Worm (Caenorhabditis elegans) whole organism, L1 larva: ENCODE data around the gene cysl-2.
A peak's percentile ranks its signal among the peaks of the same experiment; 100 is the strongest.

Experiments used
- C04F5.9 ChIP-seq: sonication (generic microtip); optimal IDR thresholded peaks from 2 replicates; lab custom pipeline; 2016; ENCODE audit warnings: missing genetic modification characterization, missing compliant biosample characterization
- C16A3.4 ChIP-seq: fragments of 150-350 bp; optimal IDR thresholded peaks from 2 replicates; lab custom pipeline; 2014; ENCODE audit warnings: missing biosample characterization, missing genetic modification characterization
- F16B12.6 ChIP-seq: fragments of 150-350 bp; optimal IDR thresholded peaks from 2 replicates; lab custom pipeline; 2014; ENCODE audit warnings: missing biosample characterization, missing genetic modification characterization
- Y116A8C.19 ChIP-seq: sonication (generic microtip); optimal IDR thresholded peaks from 2 replicates; lab custom pipeline; 2016; ENCODE audit warnings: missing compliant biosample characterization, missing genetic modification characterization, borderline replicate concordance
- aha-1 ChIP-seq: fragments of 150-350 bp; optimal IDR thresholded peaks from 2 replicates; lab custom pipeline; 2014; ENCODE audit warnings: missing biosample characterization, missing genetic modification characterization
- alr-1 ChIP-seq: fragments of 200-800 bp; sonication (Bioruptor generic); optimal IDR thresholded peaks from 2 replicates; lab custom pipeline; 2018; ENCODE audit warnings: borderline replicate concordance, mild to moderate bottlenecking, missing genetic modification characterization, missing compliant biosample characterization
- aly-2 ChIP-seq: fragments of 150-350 bp; optimal IDR thresholded peaks from 2 replicates; lab custom pipeline; 2014; ENCODE audit warnings: missing biosample characterization, missing genetic modification characterization
- ceh-82 ChIP-seq, 3 experiments: fragments of 150-350 bp in 1 of 3; sonication (generic microtip) in 2 of 3; optimal IDR thresholded peaks; 2 replicates each; lab custom pipeline; 2014 to 2017; ENCODE audit warnings: missing biosample characterization in 3 of 3, missing genetic modification characterization in 3 of 3
- ceh-88 ChIP-seq: fragments of 200-800 bp; sonication (Bioruptor generic); IDR thresholded peaks from 2 replicates; pipeline ENCODE4 v1.3.6; 2022; ENCODE audit warnings: missing genetic modification characterization, missing compliant biosample characterization
- ceh-90 ChIP-seq: sonication (generic microtip); optimal IDR thresholded peaks from 2 replicates; lab custom pipeline; 2016; ENCODE audit warnings: missing genetic modification characterization, missing compliant biosample characterization
- dpl-1 ChIP-seq, 3 experiments: fragments of 150-350 bp in 2 of 3; sonication (generic microtip) in 1 of 3; optimal IDR thresholded peaks; 2 replicates each; lab custom pipeline; 2014 to 2017; ENCODE audit warnings: missing biosample characterization in 3 of 3, missing genetic modification characterization in 3 of 3, missing genetic modification reagents in 3 of 3
- efl-1 ChIP-seq, 4 experiments: fragments of 150-350 bp; optimal IDR thresholded peaks in 3 of 4; peaks in 1 of 4; 1 replicate in 1 of 4; 2 replicates in 3 of 4; lab custom pipeline; 2014; ENCODE audit warnings: missing biosample characterization in 2 of 4, missing genetic modification characterization in 2 of 4, missing genetic modification reagents in 2 of 4
- efl-3 ChIP-seq: fragments of 200-800 bp; sonication (Bioruptor generic); optimal IDR thresholded peaks from 2 replicates; lab custom pipeline; 2018; ENCODE audit warnings: mild to moderate bottlenecking, missing genetic modification characterization, missing compliant biosample characterization
- elt-2 ChIP-seq: sonication (generic microtip); optimal IDR thresholded peaks from 2 replicates; lab custom pipeline; 2016; ENCODE audit warnings: missing genetic modification characterization, mild to moderate bottlenecking, inconsistent platforms, missing compliant biosample characterization, missing genetic modification reagents
- fkh-4 ChIP-seq: sonication (generic microtip); optimal IDR thresholded peaks from 2 replicates; lab custom pipeline; 2016; ENCODE audit warnings: missing compliant biosample characterization, missing genetic modification characterization, borderline replicate concordance
- fkh-8 ChIP-seq: sonication (generic microtip); optimal IDR thresholded peaks from 2 replicates; lab custom pipeline; 2016; ENCODE audit warnings: mild to moderate bottlenecking, missing genetic modification characterization, missing compliant biosample characterization
- grh-1 ChIP-seq: fragments of 200-800 bp; sonication (Bioruptor generic); IDR thresholded peaks from 2 replicates; pipeline ENCODE4 v1.3.6; 2022; ENCODE audit warnings: missing genetic modification reagents, missing genetic modification characterization, missing compliant biosample characterization
- hlh-4 ChIP-seq: sonication (generic microtip); optimal IDR thresholded peaks from 2 replicates; lab custom pipeline; 2016; ENCODE audit warnings: mild to moderate bottlenecking, missing genetic modification characterization, missing compliant biosample characterization
- hpl-2 ChIP-seq: fragments of 150-350 bp; optimal IDR thresholded peaks from 2 replicates; lab custom pipeline; 2014; ENCODE audit warnings: missing biosample characterization, missing genetic modification reagents, missing genetic modification characterization
- isw-1 ChIP-seq: fragments of 200-800 bp; sonication (Bioruptor generic); IDR thresholded peaks from 2 replicates; pipeline ENCODE4 v1.3.6; 2022; ENCODE audit warnings: missing genetic modification characterization, missing compliant biosample characterization
- jun-1 ChIP-seq: fragments of 150-350 bp; optimal IDR thresholded peaks from 2 replicates; lab custom pipeline; 2014; ENCODE audit warnings: missing biosample characterization, missing genetic modification reagents, missing genetic modification characterization
- lin-13 ChIP-seq: fragments of 150-350 bp; optimal IDR thresholded peaks from 2 replicates; lab custom pipeline; 2014; ENCODE audit warnings: missing biosample characterization, missing genetic modification reagents, missing genetic modification characterization
- lin-15B ChIP-seq: fragments of 150-350 bp; sonication (generic microtip); optimal IDR thresholded peaks from 3 replicates; lab custom pipeline; 2014; ENCODE audit warnings: missing biosample characterization, missing genetic modification characterization
- lin-35 ChIP-seq, 2 experiments: fragments of 150-350 bp; optimal IDR thresholded peaks; 2 replicates each; lab custom pipeline; 2014; ENCODE audit warnings: missing biosample characterization in 2 of 2, missing genetic modification characterization in 2 of 2, missing genetic modification reagents in 2 of 2
- lin-39 ChIP-seq: fragments of 150-350 bp; optimal IDR thresholded peaks from 2 replicates; lab custom pipeline; 2014; ENCODE audit warnings: missing biosample characterization, missing genetic modification reagents, missing genetic modification characterization
- lsy-2 ChIP-seq, 2 experiments: fragments of 150-350 bp; optimal IDR thresholded peaks; 2 replicates each; lab custom pipeline; 2014; ENCODE audit warnings: missing biosample characterization in 2 of 2, missing genetic modification characterization in 2 of 2
- mab-9 ChIP-seq: fragments of 200-800 bp; sonication (Bioruptor generic); IDR thresholded peaks from 2 replicates; pipeline ENCODE4 v1.3.6; 2022; ENCODE audit warnings: missing genetic modification reagents, missing genetic modification characterization, missing compliant biosample characterization
- nhr-19 ChIP-seq: fragments of 200-800 bp; sonication (Bioruptor generic); conservative IDR thresholded peaks from 2 replicates; pipeline ENCODE4 v1.3.6; 2022; ENCODE audit warnings: missing genetic modification characterization, missing compliant biosample characterization
- nhr-20 ChIP-seq: sonication (generic microtip); optimal IDR thresholded peaks from 2 replicates; lab custom pipeline; 2016; ENCODE audit warnings: mild to moderate bottlenecking, missing genetic modification characterization, missing compliant biosample characterization
- nhr-237 ChIP-seq: fragments of 150-350 bp; optimal IDR thresholded peaks from 2 replicates; lab custom pipeline; 2014; ENCODE audit warnings: missing biosample characterization, missing genetic modification characterization
- nhr-28 ChIP-seq: fragments of 150-350 bp; optimal IDR thresholded peaks from 2 replicates; lab custom pipeline; 2014; ENCODE audit warnings: missing biosample characterization, missing genetic modification characterization
- nhr-77 ChIP-seq: fragments of 150-350 bp; optimal IDR thresholded peaks from 2 replicates; lab custom pipeline; 2014; ENCODE audit warnings: missing biosample characterization, missing genetic modification characterization
- nhr-85 ChIP-seq: sonication (generic microtip); peaks from one replicate; lab custom pipeline; 2016; ENCODE audit warnings: missing genetic modification characterization, inconsistent platforms, missing compliant biosample characterization
- pax-3 ChIP-seq: fragments of 200-800 bp; sonication (Bioruptor generic); optimal IDR thresholded peaks from 2 replicates; lab custom pipeline; 2018; ENCODE audit warnings: mild to moderate bottlenecking, missing genetic modification characterization, moderate library complexity, missing compliant biosample characterization
- skn-1 ChIP-seq: fragments of 150-350 bp; optimal IDR thresholded peaks from 2 replicates; lab custom pipeline; 2014; ENCODE audit warnings: missing biosample characterization, missing genetic modification characterization
- snpc-4 ChIP-seq: fragments of 150-350 bp; optimal IDR thresholded peaks from 2 replicates; lab custom pipeline; 2014; ENCODE audit warnings: missing biosample characterization, missing genetic modification characterization
- sup-37 ChIP-seq: fragments of 200-800 bp; sonication (Bioruptor generic); optimal IDR thresholded peaks from 2 replicates; lab custom pipeline; 2018; ENCODE audit warnings: mild to moderate bottlenecking, missing genetic modification characterization, missing compliant biosample characterization
- swsn-7 ChIP-seq: sonication (generic microtip); optimal IDR thresholded peaks from 2 replicates; lab custom pipeline; 2016; ENCODE audit warnings: missing genetic modification characterization, missing compliant biosample characterization
- tbx-2 ChIP-seq: sonication (generic microtip); optimal IDR thresholded peaks from 2 replicates; lab custom pipeline; 2016; ENCODE audit warnings: missing genetic modification characterization, missing compliant biosample characterization
- tlp-1 ChIP-seq: fragments of 150-350 bp; optimal IDR thresholded peaks from 2 replicates; lab custom pipeline; 2014; ENCODE audit warnings: missing biosample characterization, missing genetic modification characterization
- unc-62 ChIP-seq: fragments of 150-350 bp; optimal IDR thresholded peaks from 2 replicates; lab custom pipeline; 2014; ENCODE audit warnings: missing biosample characterization, missing genetic modification reagents, missing genetic modification characterization
- unc-86 ChIP-seq: sonication (generic microtip); optimal IDR thresholded peaks from 2 replicates; lab custom pipeline; 2016; ENCODE audit warnings: missing genetic modification characterization, missing compliant biosample characterization
- zag-1 ChIP-seq: fragments of 150-350 bp; optimal IDR thresholded peaks from 2 replicates; lab custom pipeline; 2014; ENCODE audit warnings: missing biosample characterization, missing genetic modification characterization
- zip-4 ChIP-seq: fragments of 200-800 bp; sonication (Bioruptor generic); optimal IDR thresholded peaks from 2 replicates; lab custom pipeline; 2018; ENCODE audit warnings: mild to moderate bottlenecking, missing genetic modification characterization, moderate library complexity, missing compliant biosample characterization
- ztf-4 ChIP-seq: fragments of 150-350 bp; optimal IDR thresholded peaks from 2 replicates; lab custom pipeline; 2014; ENCODE audit warnings: missing biosample characterization, missing genetic modification characterization

The cysl-2 gene

ce11 chrII:14494414-14494463, at the start of gene cysl-2:
Gene cysl-2, minus strand, starts transcription at chrII:14494451.
- TF ChIP-seq nhr-77 (tag; lab: Kevin White, UChicago) (no peak), ztf-4 (no peak), lin-39 (tag; lab: Kevin White, UChicago) (no peak), nhr-85 (tag; lab: Kevin White, UChicago) (no peak), unc-86 (no peak), C16A3.4 (no peak)

ce11 chrII:14540551-14540950, 46.3 kb upstream of the cysl-2 start:
- TF ChIP-seq elt-2 (tag; lab: Kevin White, UChicago) (peak; percentile 12), ceh-90 (tag; lab: Kevin White, UChicago) (no peak)
- TF ChIP-seq, all 84 proteins: peak for 1

ce11 chrII:14537728-14538127, 43.5 kb upstream of the cysl-2 start, which contains the start of the genes clec-147 and C04H5.7:
Gene clec-147, minus strand, starts transcription at chrII:14537828.
Gene C04H5.7, plus strand, starts transcription at chrII:14537946.
- no peak for TF ChIP-seq efl-1 (optimal IDR thresholded peaks at IDR 0.05; lab: Kevin White, UChicago)
- TF ChIP-seq efl-1 (GFP tag; optimal IDR thresholded peaks at IDR 0.05 in 1 of 2; lab: Kevin White, UChicago): peak in 1 of 2 experiments; percentile 51
- TF ChIP-seq zag-1 (tag; lab: Kevin White, UChicago): no peak
- TF ChIP-seq F16B12.6: no peak

- no peak for TF ChIP-seq nhr-237 (tag; lab: Kevin White, UChicago)
- TF ChIP-seq nhr-20 (tag; lab: Kevin White, UChicago): no peak
- no peak for TF ChIP-seq aly-2 (tag; lab: Kevin White, UChicago)
- no peak for TF ChIP-seq efl-1 (optimal IDR thresholded peaks at IDR 0.05; lab: Kevin White, UChicago)
- TF ChIP-seq efl-1 (GFP tag; optimal IDR thresholded peaks at IDR 0.05 in 1 of 2; lab: Kevin White, UChicago): no peak
- no peak for TF ChIP-seq ztf-4
- TF ChIP-seq aha-1 (tag; lab: Kevin White, UChicago): no peak
- TF ChIP-seq skn-1: no peak
- TF ChIP-seq C04F5.9 (tag; lab: Kevin White, UChicago): no peak
- TF ChIP-seq snpc-4 (tag; lab: Kevin White, UChicago): no peak
- TF ChIP-seq hpl-2: no peak
- no peak for TF ChIP-seq lsy-2 (tag; optimal IDR thresholded peaks at IDR 0.05; lab: Kevin White, UChicago)
Measured at ce11 chrII:14534000-14534399, 39.7 kb upstream of the cysl-2 start, which contains the start of gene C04H5.1. Gene C04H5.1, plus strand, starts transcription at chrII:14534300.

ce11 chrII:14528233-14528802, 34.1 kb upstream of the cysl-2 start, which contains the start of the genes F57C2.5 and spat-1:
Gene F57C2.5, minus strand, starts transcription at chrII:14528239.
Gene spat-1, plus strand, starts transcription at chrII:14528752.
- TF ChIP-seq nhr-28 (tag; lab: Kevin White, UChicago): no peak
- no peak for TF ChIP-seq mab-9 (GFP tag; lab: Robert Waterston, UW)
- peak; percentile 81 for TF ChIP-seq nhr-85 (tag; lab: Kevin White, UChicago)
- TF ChIP-seq nhr-20 (tag; lab: Kevin White, UChicago): peak; percentile 81
- no peak for TF ChIP-seq grh-1 (GFP tag; lab: Robert Waterston, UW)
- peak; percentile 56 to 68 (median 61) for TF ChIP-seq dpl-1 (GFP tag; optimal IDR thresholded peaks at IDR 0.05; lab: Kevin White, UChicago)
- no peak for TF ChIP-seq efl-3 (GFP tag; lab: Kevin White, UChicago)
- TF ChIP-seq ceh-82 (tag; optimal IDR thresholded peaks at IDR 0.05; lab: Kevin White, UChicago): peak in 1 of 3 experiments; percentile 51
- no peak for TF ChIP-seq tlp-1 (tag; lab: Kevin White, UChicago)
- peak; percentile 39 for TF ChIP-seq lin-15B (tag; lab: Kevin White, UChicago)
- TF ChIP-seq lin-35 (GFP tag; optimal IDR thresholded peaks at IDR 0.05; lab: Kevin White, UChicago): peak; percentile 60 to 79
- TF ChIP-seq pax-3 (tag; lab: Kevin White, UChicago): peak; percentile 87
- TF ChIP-seq lin-13 (GFP tag; lab: Kevin White, UChicago): peak; percentile 61
- no peak for TF ChIP-seq alr-1 (tag; lab: Kevin White, UChicago)
- TF ChIP-seq Y116A8C.19 (tag; lab: Kevin White, UChicago): no peak
- no peak for TF ChIP-seq zag-1 (tag; lab: Kevin White, UChicago)
- no peak for TF ChIP-seq zip-4 (GFP tag; lab: Kevin White, UChicago)
- no peak for TF ChIP-seq sup-37 (GFP tag; lab: Kevin White, UChicago)
- peak; percentile 69 for TF ChIP-seq nhr-19 (GFP tag; lab: Robert Waterston, UW)
- TF ChIP-seq swsn-7 (tag; lab: Kevin White, UChicago): peak; percentile 62
- peak; percentile 66 for TF ChIP-seq isw-1 (GFP tag; lab: Robert Waterston, UW)
- no peak for TF ChIP-seq jun-1 (tag; lab: Kevin White, UChicago)
- TF ChIP-seq hlh-4 (tag; lab: Kevin White, UChicago): no peak
- TF ChIP-seq unc-62 (GFP tag; lab: Kevin White, UChicago): no peak
- TF ChIP-seq fkh-4 (tag; lab: Kevin White, UChicago): peak; percentile 59
- TF ChIP-seq tbx-2: peak; percentile 71
- peak; percentile 54 for TF ChIP-seq C04F5.9 (tag; lab: Kevin White, UChicago)
- TF ChIP-seq fkh-8 (tag; lab: Kevin White, UChicago): peak; percentile 88
- TF ChIP-seq elt-2 (tag; lab: Kevin White, UChicago): peak; percentile 67
- peak; percentile 71; the same call in 1 of the 2 replicates for TF ChIP-seq ceh-88 (GFP tag; lab: Robert Waterston, UW)
